Fruit fly (Drosophila melanogaster) whole organism, embryonic: ENCODE results near the gene Kaz-m1.

Experiments
- Antp ChIP-seq: fragments of 200-800 bp; sonication (Bioruptor generic); optimal IDR thresholded peaks from 3 replicates; lab custom pipeline; 2016; ENCODE audit warnings: missing biosample characterization, missing genetic modification characterization
- Atf6 ChIP-seq: fragments of 200-800 bp; sonication (Bioruptor generic); IDR thresholded peaks from 2 replicates; pipeline ENCODE4 v1.3.6; 2022; ENCODE audit warnings: missing biosample characterization, missing genetic modification characterization
- CG12391 ChIP-seq: fragments of 200-800 bp; sonication (Bioruptor generic); optimal IDR thresholded peaks from 3 replicates; lab custom pipeline; 2018; ENCODE audit warnings: missing biosample characterization, mild to moderate bottlenecking, missing genetic modification characterization, moderate library complexity
- CG12659 ChIP-seq: fragments of 200-800 bp; sonication (Bioruptor generic); optimal IDR thresholded peaks from 3 replicates; lab custom pipeline; 2017; ENCODE audit warnings: mild to moderate bottlenecking, missing biosample characterization, missing genetic modification reagents, missing genetic modification characterization
- CG12744 ChIP-seq: fragments of 200-800 bp; sonication (Bioruptor generic); optimal IDR thresholded peaks from 2 replicates; lab custom pipeline; 2016; ENCODE audit warnings: missing biosample characterization, missing genetic modification characterization
- CG13775 ChIP-seq: fragments of 200-800 bp; sonication (Bioruptor generic); optimal IDR thresholded peaks from 3 replicates; lab custom pipeline; 2017; ENCODE audit warnings: missing biosample characterization, mild to moderate bottlenecking, missing genetic modification characterization
- CG14014 ChIP-seq: fragments of 200-800 bp; sonication (Bioruptor generic); IDR thresholded peaks from 2 replicates; pipeline ENCODE4 v1.3.6; 2022; ENCODE audit warnings: missing biosample characterization, missing genetic modification characterization
- CG14441 ChIP-seq: fragments of 200-800 bp; sonication (Bioruptor generic); IDR thresholded peaks from 2 replicates; pipeline ENCODE4 v1.3.6; 2022; ENCODE audit warnings: missing biosample characterization, missing genetic modification characterization
- CG16815 ChIP-seq: fragments of 200-800 bp; sonication (Bioruptor generic); optimal IDR thresholded peaks from 3 replicates; lab custom pipeline; 2017; ENCODE audit warnings: missing biosample characterization, mild to moderate bottlenecking, missing genetic modification characterization
- CG17612 ChIP-seq: fragments of 200-800 bp; sonication (Bioruptor generic); IDR thresholded peaks from 2 replicates; pipeline ENCODE4 v1.3.6; 2022; ENCODE audit warnings: missing biosample characterization, missing genetic modification characterization
- CG2678 ChIP-seq: fragments of 200-800 bp; sonication (Bioruptor generic); optimal IDR thresholded peaks from 3 replicates; lab custom pipeline; 2019; ENCODE audit warnings: missing biosample characterization, mild to moderate bottlenecking, missing genetic modification characterization, moderate library complexity
- CG31365 ChIP-seq: fragments of 200-800 bp; sonication (Bioruptor generic); optimal IDR thresholded peaks from 2 replicates; lab custom pipeline; 2018; ENCODE audit warnings: missing biosample characterization, mild to moderate bottlenecking, missing genetic modification characterization
- CG3838 ChIP-seq: fragments of 200-800 bp; sonication (Bioruptor generic); optimal IDR thresholded peaks from 3 replicates; lab custom pipeline; 2016; ENCODE audit warnings: missing biosample characterization, missing genetic modification characterization
- CG5180 ChIP-seq: fragments of 200-800 bp; sonication (Bioruptor generic); optimal IDR thresholded peaks from 3 replicates; lab custom pipeline; 2017; ENCODE audit warnings: missing biosample characterization, missing genetic modification characterization, mild to moderate bottlenecking, moderate library complexity, missing genetic modification reagents
- CG6813 ChIP-seq: fragments of 200-800 bp; sonication (Bioruptor generic); optimal IDR thresholded peaks from 2 replicates; lab custom pipeline; 2017; ENCODE audit warnings: missing biosample characterization, missing genetic modification characterization, mild to moderate bottlenecking, moderate library complexity, missing genetic modification reagents
- CG7357 ChIP-seq: fragments of 200-800 bp; sonication (Bioruptor generic); IDR thresholded peaks from 3 replicates; pipeline ENCODE4 v1.3.6; 2022; ENCODE audit warnings: missing biosample characterization, missing genetic modification characterization
- CG7928 ChIP-seq: fragments of 200-800 bp; sonication (Bioruptor generic); optimal IDR thresholded peaks from 2 replicates; lab custom pipeline; 2017; ENCODE audit warnings: missing biosample characterization, mild to moderate bottlenecking, missing genetic modification characterization
- CHES-1-like ChIP-seq: fragments of 200-800 bp; sonication (Bioruptor generic); optimal IDR thresholded peaks from 2 replicates; lab custom pipeline; 2016; ENCODE audit warnings: missing biosample characterization, missing genetic modification characterization
- Camta ChIP-seq: fragments of 200-800 bp; sonication (Bioruptor generic); optimal IDR thresholded peaks from 2 replicates; lab custom pipeline; 2016; ENCODE audit warnings: missing biosample characterization, missing genetic modification characterization
- Dp ChIP-seq: fragments of 200-800 bp; sonication (Bioruptor generic); optimal IDR thresholded peaks from 2 replicates; lab custom pipeline; 2018; ENCODE audit warnings: missing biosample characterization, mild to moderate bottlenecking, missing genetic modification characterization, moderate library complexity
- Elba2 ChIP-seq: fragments of 200-800 bp; sonication (Bioruptor generic); optimal IDR thresholded peaks from 3 replicates; lab custom pipeline; 2016; ENCODE audit warnings: missing biosample characterization, missing genetic modification characterization
- Ets97D ChIP-seq: fragments of 200-800 bp; sonication (Bioruptor generic); optimal IDR thresholded peaks from 3 replicates; lab custom pipeline; 2016; ENCODE audit warnings: missing biosample characterization, missing genetic modification characterization
- H2.0 ChIP-seq: fragments of 200-800 bp; sonication (Bioruptor generic); IDR thresholded peaks from 2 replicates; pipeline ENCODE4 v1.3.6; 2022; ENCODE audit warnings: missing biosample characterization, missing genetic modification characterization
- HmgD ChIP-seq: fragments of 200-800 bp; sonication (Bioruptor generic); optimal IDR thresholded peaks from 3 replicates; lab custom pipeline; 2016; ENCODE audit warnings: missing biosample characterization, missing genetic modification characterization
- Hmr ChIP-seq: fragments of 200-800 bp; sonication (Bioruptor generic); optimal IDR thresholded peaks from 3 replicates; lab custom pipeline; 2017; ENCODE audit warnings: mild to moderate bottlenecking, missing biosample characterization, missing genetic modification reagents, missing genetic modification characterization
- Hsf ChIP-seq: fragments of 200-800 bp; sonication (Bioruptor generic); optimal IDR thresholded peaks from 3 replicates; lab custom pipeline; 2016; ENCODE audit warnings: missing biosample characterization, missing genetic modification characterization
- Lhr ChIP-seq: fragments of 200-800 bp; sonication (Bioruptor generic); optimal IDR thresholded peaks from 3 replicates; lab custom pipeline; 2017; ENCODE audit warnings: mild to moderate bottlenecking, missing biosample characterization, missing genetic modification reagents, missing genetic modification characterization
- MTF-1 ChIP-seq: fragments of 200-800 bp; sonication (Bioruptor generic); optimal IDR thresholded peaks from 2 replicates; lab custom pipeline; 2018; ENCODE audit warnings: missing biosample characterization, mild to moderate bottlenecking, missing genetic modification characterization, borderline replicate concordance
- Mes4 ChIP-seq: fragments of 200-800 bp; sonication (Bioruptor generic); optimal IDR thresholded peaks from 2 replicates; lab custom pipeline; 2016; ENCODE audit warnings: missing biosample characterization, missing genetic modification characterization
- Oaz ChIP-seq: fragments of 200-800 bp; sonication (Bioruptor generic); IDR thresholded peaks from 2 replicates; pipeline ENCODE4 v1.3.6; 2022; ENCODE audit warnings: missing biosample characterization, missing genetic modification characterization
- bsh ChIP-seq, 2 experiments: fragments of 200-800 bp; sonication (Bioruptor generic); optimal IDR thresholded peaks; 2 replicates each; lab custom pipeline; 2017 to 2018; ENCODE audit warnings: mild to moderate bottlenecking in 2 of 2, missing biosample characterization in 2 of 2, missing genetic modification characterization in 2 of 2, moderate library complexity in 1 of 2
- cas ChIP-seq: fragments of 200-800 bp; sonication (Bioruptor generic); IDR thresholded peaks from 2 replicates; pipeline ENCODE4 v1.3.6; 2022; ENCODE audit warnings: missing biosample characterization, missing genetic modification characterization
- chm ChIP-seq: fragments of 200-800 bp; sonication (Bioruptor generic); IDR thresholded peaks from 2 replicates; pipeline ENCODE4 v1.3.6; 2022; ENCODE audit warnings: missing biosample characterization, missing genetic modification characterization
- cwo ChIP-seq: fragments of 200-800 bp; sonication (Bioruptor generic); optimal IDR thresholded peaks from 3 replicates; lab custom pipeline; 2017; ENCODE audit warnings: missing biosample characterization, missing genetic modification characterization, mild to moderate bottlenecking, moderate library complexity, missing genetic modification reagents
- dmrt11E ChIP-seq: fragments of 200-800 bp; sonication (Bioruptor generic); optimal IDR thresholded peaks from 3 replicates; lab custom pipeline; 2018; ENCODE audit warnings: missing biosample characterization, mild to moderate bottlenecking, missing genetic modification characterization, moderate library complexity
- eve ChIP-seq, 2 experiments: fragments of >200 bp; optimal IDR thresholded peaks; 2 replicates each; lab custom pipeline; 2017; ENCODE audit warnings: missing biosample characterization in 2 of 2, missing genetic modification characterization in 2 of 2
- fd102C ChIP-seq: fragments of 200-800 bp; sonication (Bioruptor generic); optimal IDR thresholded peaks from 2 replicates; lab custom pipeline; 2018; ENCODE audit warnings: missing biosample characterization, mild to moderate bottlenecking, missing genetic modification characterization, moderate library complexity
- fd3F ChIP-seq: fragments of 200-800 bp; sonication (Bioruptor generic); optimal IDR thresholded peaks from 2 replicates; lab custom pipeline; 2018; ENCODE audit warnings: missing biosample characterization, mild to moderate bottlenecking, missing genetic modification characterization, moderate library complexity
- fd96Cb ChIP-seq: fragments of 200-800 bp; sonication (Bioruptor generic); optimal IDR thresholded peaks from 2 replicates; lab custom pipeline; 2018; ENCODE audit warnings: missing biosample characterization, mild to moderate bottlenecking, missing genetic modification characterization, moderate library complexity
- gfzf ChIP-seq: fragments of 200-800 bp; sonication (Bioruptor generic); optimal IDR thresholded peaks from 2 replicates; lab custom pipeline; 2016; ENCODE audit warnings: missing biosample characterization, mild to moderate bottlenecking, missing genetic modification characterization, moderate library complexity
- insv ChIP-seq, 2 experiments: fragments of 200-800 bp; sonication (Bioruptor generic); optimal IDR thresholded peaks; 3 replicates each; lab custom pipeline; 2016 to 2018; ENCODE audit warnings: missing biosample characterization in 2 of 2, missing genetic modification characterization in 2 of 2
- mam ChIP-seq: fragments of 200-800 bp; sonication (Bioruptor generic); optimal IDR thresholded peaks from 3 replicates; lab custom pipeline; 2016; ENCODE audit warnings: missing biosample characterization, missing genetic modification characterization
- peb ChIP-seq: fragments of 200-800 bp; sonication (Bioruptor generic); IDR thresholded peaks from 2 replicates; pipeline ENCODE4 v1.3.6; 2022; ENCODE audit warnings: missing biosample characterization, missing genetic modification characterization
- pho ChIP-seq: fragments of 200-800 bp; sonication (Bioruptor generic); optimal IDR thresholded peaks from 2 replicates; lab custom pipeline; 2016; ENCODE audit warnings: missing biosample characterization, missing genetic modification characterization
- phol ChIP-seq: fragments of 200-800 bp; sonication (Bioruptor generic); optimal IDR thresholded peaks from 3 replicates; lab custom pipeline; 2018; ENCODE audit warnings: missing biosample characterization, mild to moderate bottlenecking, missing genetic modification characterization, moderate library complexity
- sima ChIP-seq: fragments of 200-800 bp; sonication (Bioruptor generic); optimal IDR thresholded peaks from 2 replicates; lab custom pipeline; 2016; ENCODE audit warnings: missing biosample characterization, missing genetic modification characterization
- sna ChIP-seq: fragments of 200-800 bp; sonication (Bioruptor generic); IDR thresholded peaks from 2 replicates; pipeline ENCODE4 v1.3.6; 2022; ENCODE audit warnings: missing biosample characterization, missing genetic modification characterization; ENCODE audit not compliant: partially characterized antibody
- unc-4 ChIP-seq: fragments of 200-800 bp; sonication (Bioruptor generic); IDR thresholded peaks from 2 replicates; pipeline ENCODE4 v1.3.6; 2022; ENCODE audit warnings: missing biosample characterization, missing genetic modification characterization; ENCODE audit not compliant: partially characterized antibody
- zf30C ChIP-seq: fragments of 200-800 bp; sonication (Bioruptor generic); optimal IDR thresholded peaks from 3 replicates; lab custom pipeline; 2018; ENCODE audit warnings: missing biosample characterization, mild to moderate bottlenecking, missing genetic modification characterization
- zfh1 ChIP-seq: fragments of 200-800 bp; sonication (Bioruptor generic); IDR thresholded peaks from 3 replicates; pipeline ENCODE4 v1.3.6; 2022; ENCODE audit warnings: missing biosample characterization, missing genetic modification characterization

Gene Kaz-m1

dm6 chr3R:26014262-26014833, at the start of gene Kaz-m1 (continued):
- TF ChIP-seq bsh (GFP tag; optimal IDR thresholded peaks at IDR 0.05; lab: Kevin White, UChicago) (peak in 1 of 2 experiments; percentile 78), fd96Cb (tag; lab: Kevin White, UChicago) (peak; percentile 61), CG7357 (GFP tag; lab: Robert Waterston, UW) (no peak), MTF-1 (GFP tag; lab: Kevin White, UChicago) (no peak), CG12391 (tag; lab: Kevin White, UChicago) (peak; percentile 69), CG31365 (tag; lab: Kevin White, UChicago) (no peak), H2.0 (GFP tag; lab: Robert Waterston, UW) (0 out of 2 replicates have a peak, but pooled peaks have one; percentile 11), Atf6 (0 out of 2 replicates have a peak, but pooled peaks have one; percentile 25), Antp (GFP tag; lab: Kevin White, UChicago) (no peak), cas (GFP tag; lab: Robert Waterston, UW) (no peak), mam (GFP tag; lab: Kevin White, UChicago) (no peak), CG3838 (no peak), chm (no peak), peb (GFP tag; lab: Robert Waterston, UW) (no peak), Hsf (GFP tag; lab: Kevin White, UChicago) (no peak), CG5180 (GFP tag; lab: Kevin White, UChicago) (no peak), CG17612 (GFP tag; lab: Robert Waterston, UW) (no peak), dmrt11E (peak; percentile 73), CG7928 (GFP tag; lab: Kevin White, UChicago) (no peak), phol (tag; lab: Kevin White, UChicago) (peak; percentile 73), Elba2 (GFP tag; lab: Kevin White, UChicago) (no peak), Mes4 (GFP tag; lab: Kevin White, UChicago) (no peak), CHES-1-like (GFP tag; lab: Kevin White, UChicago) (no peak), CG13775 (GFP tag; lab: Kevin White, UChicago) (peak; percentile 7), gfzf (GFP tag; lab: Kevin White, UChicago) (no peak), Lhr (GFP tag; lab: Kevin White, UChicago) (no peak), CG2678 (peak; percentile 81), Hmr (GFP tag; lab: Kevin White, UChicago) (peak; percentile 49), CG14441 (GFP tag; lab: Robert Waterston, UW) (no peak), CG12659 (GFP tag; lab: Kevin White, UChicago) (peak; percentile 22), CG14014 (GFP tag; lab: Robert Waterston, UW) (peak; percentile 35; the same call in 1 of the 2 replicates), Dp (no peak), Camta (GFP tag; lab: Kevin White, UChicago) (no peak), zf30C (no peak), CG12744 (GFP tag; lab: Kevin White, UChicago) (no peak), HmgD (no peak), eve (GFP tag; optimal IDR thresholded peaks at IDR 0.05; lab: Kevin White, UChicago) (no peak), pho (no peak), CG16815 (no peak), fd3F (GFP tag; lab: Kevin White, UChicago) (peak; percentile 15), zfh1 (no peak), Ets97D (GFP tag; lab: Kevin White, UChicago) (no peak), CG6813 (GFP tag; lab: Kevin White, UChicago) (peak; percentile 16), Oaz (GFP tag; lab: Robert Waterston, UW) (no peak), insv (GFP tag; optimal IDR thresholded peaks at IDR 0.05; lab: Kevin White, UChicago) (peak in 1 of 2 experiments; percentile 2), sima (GFP tag; lab: Kevin White, UChicago) (no peak), unc-4 (GFP tag; lab: Robert Waterston, UW) (no peak), sna (GFP tag; lab: Robert Waterston, UW) (no peak), cwo (GFP tag; lab: Kevin White, UChicago) (peak; percentile 47), fd102C (GFP tag; lab: Kevin White, UChicago) (no peak)
